Fruit fly (Drosophila melanogaster) whole organism, embryonic: ENCODE measurements around the gene CG14965.

Experiments used
- Asciz ChIP-seq: fragments of 200-800 bp; sonication (Bioruptor generic); optimal IDR thresholded peaks from 2 replicates; lab custom pipeline; 2017; ENCODE audit warnings: missing biosample characterization, mild to moderate bottlenecking, missing genetic modification characterization, missing genetic modification reagents
- BEAF-32 ChIP-seq: fragments of 200-800 bp; sonication (Bioruptor generic); optimal IDR thresholded peaks from 3 replicates; lab custom pipeline; 2017; ENCODE audit warnings: missing biosample characterization, missing genetic modification characterization, mild to moderate bottlenecking, moderate library complexity, missing genetic modification reagents
- Bteb2 ChIP-seq: fragments of 200-800 bp; sonication (Bioruptor generic); optimal IDR thresholded peaks from 2 replicates; lab custom pipeline; 2016; ENCODE audit warnings: missing biosample characterization, missing genetic modification characterization
- CG10274 ChIP-seq: fragments of 200-800 bp; sonication (Bioruptor generic); optimal IDR thresholded peaks from 3 replicates; lab custom pipeline; 2017; ENCODE audit warnings: missing biosample characterization, mild to moderate bottlenecking, missing genetic modification characterization
- CG10543 ChIP-seq: fragments of 200-800 bp; sonication (Bioruptor generic); optimal IDR thresholded peaks from 3 replicates; lab custom pipeline; 2017; ENCODE audit warnings: missing biosample characterization, mild to moderate bottlenecking, missing genetic modification characterization, moderate library complexity
- CG11085 ChIP-seq: fragments of 200-800 bp; sonication (Bioruptor generic); IDR thresholded peaks from 2 replicates; pipeline ENCODE4 v1.3.6; 2022; ENCODE audit warnings: missing biosample characterization, missing genetic modification characterization
- CG11247 ChIP-seq: fragments of 200-800 bp; sonication (Bioruptor generic); IDR thresholded peaks from 2 replicates; pipeline ENCODE4 v1.3.6; 2022; ENCODE audit warnings: missing biosample characterization, missing genetic modification characterization
- CG11723 ChIP-seq: fragments of 200-800 bp; sonication (Bioruptor generic); optimal IDR thresholded peaks from 2 replicates; lab custom pipeline; 2017; ENCODE audit warnings: missing biosample characterization, mild to moderate bottlenecking, missing genetic modification characterization
- CG1603 ChIP-seq: fragments of 200-800 bp; sonication (Bioruptor generic); optimal IDR thresholded peaks from 2 replicates; lab custom pipeline; 2019; ENCODE audit warnings: missing biosample characterization, mild to moderate bottlenecking, missing genetic modification characterization, moderate library complexity
- CG17612 ChIP-seq: fragments of 200-800 bp; sonication (Bioruptor generic); IDR thresholded peaks from 2 replicates; pipeline ENCODE4 v1.3.6; 2022; ENCODE audit warnings: missing biosample characterization, missing genetic modification characterization
- CG18599 ChIP-seq: fragments of 200-800 bp; sonication (Bioruptor generic); optimal IDR thresholded peaks from 3 replicates; lab custom pipeline; 2017; ENCODE audit warnings: missing biosample characterization, missing genetic modification characterization, mild to moderate bottlenecking, moderate library complexity, missing genetic modification reagents
- CG2875 ChIP-seq: fragments of 200-800 bp; sonication (Bioruptor generic); optimal IDR thresholded peaks from 2 replicates; lab custom pipeline; 2017; ENCODE audit warnings: missing biosample characterization, mild to moderate bottlenecking, missing genetic modification characterization, missing genetic modification reagents
- CG3065 ChIP-seq: fragments of 200-800 bp; sonication (Bioruptor generic); optimal IDR thresholded peaks from 2 replicates; lab custom pipeline; 2016; ENCODE audit warnings: missing biosample characterization, missing genetic modification characterization
- CG32532 ChIP-seq: fragments of 200-800 bp; sonication (Bioruptor generic); IDR thresholded peaks from 2 replicates; pipeline ENCODE4 v1.3.6; 2022; ENCODE audit warnings: missing biosample characterization, missing genetic modification characterization
- CG3726 ChIP-seq: fragments of 200-800 bp; sonication (Bioruptor generic); IDR thresholded peaks from 3 replicates; pipeline ENCODE4, ENCODE4 v1.3.6; 2022; ENCODE audit warnings: missing biosample characterization, missing genetic modification characterization
- CG4424 ChIP-seq: fragments of 200-800 bp; sonication (Bioruptor generic); optimal IDR thresholded peaks from 3 replicates; lab custom pipeline; 2016; ENCODE audit warnings: missing biosample characterization, missing genetic modification characterization
- CG4730 ChIP-seq: fragments of 200-800 bp; sonication (Bioruptor generic); IDR thresholded peaks from 2 replicates; pipeline ENCODE4 v1.3.6; 2022; ENCODE audit warnings: missing biosample characterization, missing genetic modification characterization
- CG6254 ChIP-seq: fragments of 200-800 bp; sonication (Bioruptor generic); optimal IDR thresholded peaks from 3 replicates; lab custom pipeline; 2017; ENCODE audit warnings: mild to moderate bottlenecking, missing biosample characterization, missing genetic modification reagents, missing genetic modification characterization
- CG6654 ChIP-seq: fragments of 200-800 bp; sonication (Bioruptor generic); optimal IDR thresholded peaks from 2 replicates; lab custom pipeline; 2017; ENCODE audit warnings: missing biosample characterization, mild to moderate bottlenecking, missing genetic modification characterization
- CG7839 ChIP-seq: fragments of 200-800 bp; sonication (Bioruptor generic); optimal IDR thresholded peaks from 3 replicates; lab custom pipeline; 2018; ENCODE audit warnings: missing biosample characterization, mild to moderate bottlenecking, missing genetic modification characterization, moderate library complexity
- CG9797 ChIP-seq: fragments of 200-800 bp; sonication (Bioruptor generic); optimal IDR thresholded peaks from 3 replicates; lab custom pipeline; 2018; ENCODE audit warnings: missing biosample characterization, mild to moderate bottlenecking, missing genetic modification characterization
- Camta ChIP-seq: fragments of 200-800 bp; sonication (Bioruptor generic); optimal IDR thresholded peaks from 2 replicates; lab custom pipeline; 2016; ENCODE audit warnings: missing biosample characterization, missing genetic modification characterization
- Chrac-16 ChIP-seq: fragments of 200-800 bp; sonication (Bioruptor generic); optimal IDR thresholded peaks from 3 replicates; lab custom pipeline; 2016; ENCODE audit warnings: missing biosample characterization, missing genetic modification characterization
- D19B ChIP-seq: fragments of 200-800 bp; sonication (Bioruptor generic); optimal IDR thresholded peaks from 2 replicates; lab custom pipeline; 2017; ENCODE audit warnings: missing biosample characterization, mild to moderate bottlenecking, missing genetic modification characterization
- Doc3 ChIP-seq: fragments of 200-800 bp; sonication (Bioruptor generic); IDR thresholded peaks from 3 replicates; pipeline ENCODE4 v1.3.6; 2022; ENCODE audit warnings: missing biosample characterization, missing genetic modification characterization; ENCODE audit not compliant: partially characterized antibody
- Hr3 ChIP-seq: fragments of 200-800 bp; sonication (Bioruptor generic); optimal IDR thresholded peaks from 3 replicates; lab custom pipeline; 2016; ENCODE audit warnings: missing biosample characterization, missing genetic modification characterization
- Kr ChIP-seq: fragments of 200-800 bp; sonication (Bioruptor generic); optimal IDR thresholded peaks from 2 replicates; lab custom pipeline; 2017; ENCODE audit warnings: missing biosample characterization, mild to moderate bottlenecking, missing genetic modification characterization
- Med ChIP-seq: fragments of 200-800 bp; sonication (Bioruptor generic); peaks from one replicate; lab custom pipeline; 2016; ENCODE audit warnings: missing biosample characterization, missing genetic modification characterization, mild to moderate bottlenecking, inconsistent platforms, moderate library complexity
- NFAT ChIP-seq: fragments of 200-800 bp; sonication (Bioruptor generic); IDR thresholded peaks from 2 replicates; pipeline ENCODE4 v1.3.6; 2022; ENCODE audit warnings: missing biosample characterization, missing genetic modification characterization
- Scr ChIP-seq: fragments of 200-800 bp; sonication (Bioruptor generic); IDR thresholded peaks from 2 replicates; pipeline ENCODE4 v1.3.6; 2022; ENCODE audit warnings: missing biosample characterization, missing genetic modification characterization; ENCODE audit not compliant: partially characterized antibody
- Sin3A ChIP-seq: fragments of >200 bp; optimal IDR thresholded peaks from 2 replicates; lab custom pipeline; 2018
- ac ChIP-seq: fragments of 200-800 bp; sonication (Bioruptor generic); optimal IDR thresholded peaks from 3 replicates; lab custom pipeline; 2017; ENCODE audit warnings: missing biosample characterization, mild to moderate bottlenecking, missing genetic modification characterization
- ara ChIP-seq: fragments of 200-800 bp; sonication (Bioruptor generic); IDR thresholded peaks from 2 replicates; pipeline ENCODE4 v1.3.6; 2022; ENCODE audit warnings: missing biosample characterization, missing genetic modification characterization
- bigmax ChIP-seq: fragments of 200-800 bp; sonication (Bioruptor generic); optimal IDR thresholded peaks from 2 replicates; lab custom pipeline; 2018; ENCODE audit warnings: missing biosample characterization, mild to moderate bottlenecking, missing genetic modification characterization
- bowl ChIP-seq: fragments of 200-800 bp; sonication (Bioruptor generic); IDR thresholded peaks from 2 replicates; pipeline ENCODE4 v1.3.6; 2022; ENCODE audit warnings: missing biosample characterization, missing genetic modification characterization
- ftz-f1 ChIP-seq: fragments of 200-800 bp; sonication (Bioruptor generic); optimal IDR thresholded peaks from 2 replicates; lab custom pipeline; 2016; ENCODE audit warnings: missing biosample characterization, missing genetic modification characterization
- jing ChIP-seq: fragments of 200-800 bp; sonication (Bioruptor generic); optimal IDR thresholded peaks from 2 replicates; lab custom pipeline; 2018; ENCODE audit warnings: missing biosample characterization, mild to moderate bottlenecking, missing genetic modification characterization
- lilli ChIP-seq: fragments of 200-800 bp; sonication (Bioruptor generic); optimal IDR thresholded peaks from 3 replicates; lab custom pipeline; 2016; ENCODE audit warnings: missing biosample characterization, missing genetic modification characterization
- lmd ChIP-seq: fragments of 200-800 bp; sonication (Bioruptor generic); IDR thresholded peaks from 2 replicates; pipeline ENCODE4 v1.3.6; 2022; ENCODE audit warnings: missing biosample characterization, missing genetic modification characterization
- mam ChIP-seq: fragments of 200-800 bp; sonication (Bioruptor generic); optimal IDR thresholded peaks from 3 replicates; lab custom pipeline; 2016; ENCODE audit warnings: missing biosample characterization, missing genetic modification characterization
- pros ChIP-seq: fragments of 200-800 bp; sonication (Bioruptor generic); optimal IDR thresholded peaks from 3 replicates; lab custom pipeline; 2019; ENCODE audit warnings: missing biosample characterization, mild to moderate bottlenecking, missing genetic modification characterization, moderate library complexity
- psq ChIP-seq: fragments of 200-800 bp; sonication (Bioruptor generic); optimal IDR thresholded peaks from 2 replicates; lab custom pipeline; 2017; ENCODE audit warnings: missing biosample characterization, missing genetic modification characterization
- ranshi ChIP-seq: fragments of 200-800 bp; sonication (Bioruptor generic); IDR thresholded peaks from 2 replicates; pipeline ENCODE4 v1.3.6; 2022; ENCODE audit warnings: missing biosample characterization, missing genetic modification characterization
- ro ChIP-seq: fragments of 200-800 bp; sonication (Bioruptor generic); IDR thresholded peaks from 2 replicates; pipeline ENCODE4 v1.3.6; 2022; ENCODE audit warnings: missing biosample characterization, missing genetic modification characterization
- salm ChIP-seq: fragments of 200-800 bp; sonication (Bioruptor generic); optimal IDR thresholded peaks from 2 replicates; lab custom pipeline; 2018; ENCODE audit warnings: missing biosample characterization, mild to moderate bottlenecking, missing genetic modification characterization
- slp2 ChIP-seq: fragments of 200-800 bp; sonication (Bioruptor generic); optimal IDR thresholded peaks from 2 replicates; lab custom pipeline; 2016; ENCODE audit warnings: missing biosample characterization, missing genetic modification characterization
- sug ChIP-seq: fragments of 200-800 bp; optimal IDR thresholded peaks from 2 replicates; lab custom pipeline; 2019; ENCODE audit warnings: missing biosample characterization, mild to moderate bottlenecking, missing genetic modification characterization, moderate library complexity
- twi ChIP-seq: fragments of 200-800 bp; optimal IDR thresholded peaks from 2 replicates; lab custom pipeline; 2019; ENCODE audit warnings: missing biosample characterization, mild to moderate bottlenecking, missing genetic modification characterization, moderate library complexity
- wdn ChIP-seq: fragments of 200-800 bp; sonication (Bioruptor generic); IDR thresholded peaks from 2 replicates; pipeline ENCODE4 v1.3.6; 2022; ENCODE audit warnings: missing biosample characterization, missing genetic modification characterization
- zen ChIP-seq: fragments of 200-800 bp; sonication (Bioruptor generic); optimal IDR thresholded peaks from 3 replicates; lab custom pipeline; 2018; ENCODE audit warnings: missing biosample characterization, mild to moderate bottlenecking, missing genetic modification characterization, moderate library complexity
- zf30C ChIP-seq: fragments of 200-800 bp; sonication (Bioruptor generic); optimal IDR thresholded peaks from 3 replicates; lab custom pipeline; 2018; ENCODE audit warnings: missing biosample characterization, mild to moderate bottlenecking, missing genetic modification characterization

The CG14965 gene

dm6 chr3L:3192912-3193311, 621 bp upstream of the CG14965 start, which contains the start of gene Hsp83 (continued):
- TF ChIP-seq ara (GFP tag; lab: Robert Waterston, UW) (peak; percentile 89), CG18599 (GFP tag; lab: Kevin White, UChicago) (peak; percentile 99), salm (tag; lab: Kevin White, UChicago) (peak; percentile 89), CG2875 (GFP tag; lab: Kevin White, UChicago) (peak; percentile 97), CG11247 (GFP tag; lab: Robert Waterston, UW) (peak; percentile 95), bowl (GFP tag; lab: Robert Waterston, UW) (peak; percentile 81; the same call in 1 of the 2 replicates), Kr (peak; percentile 94), CG1603 (tag; lab: Kevin White, UChicago) (peak; percentile 95), mam (GFP tag; lab: Kevin White, UChicago) (peak; percentile 79), Doc3 (no peak), Chrac-16 (GFP tag; lab: Kevin White, UChicago) (peak; percentile 79), Asciz (peak; percentile 97), psq (GFP tag; lab: Kevin White, UChicago) (peak; percentile 78), ro (GFP tag; lab: Robert Waterston, UW) (peak; percentile 40; the same call in 1 of the 2 replicates), CG3065 (GFP tag; lab: Kevin White, UChicago) (peak; percentile 94), Hr3 (GFP tag; lab: Kevin White, UChicago) (peak; percentile 73), CG7839 (peak; percentile 91), lmd (GFP tag; lab: Robert Waterston, UW) (peak; percentile 80), CG32532 (GFP tag; lab: Robert Waterston, UW) (peak; percentile 95), ftz-f1 (GFP tag; lab: Kevin White, UChicago) (peak; percentile 80), wdn (GFP tag; lab: Robert Waterston, UW) (peak; percentile 90), NFAT (GFP tag; lab: Robert Waterston, UW) (peak; percentile 96), CG4730 (GFP tag; lab: Robert Waterston, UW) (peak; percentile 77; the same call in 1 of the 2 replicates), BEAF-32 (no peak), zen (tag; lab: Kevin White, UChicago) (peak; percentile 66), jing (peak; percentile 79), CG6254 (GFP tag; lab: Kevin White, UChicago) (peak; percentile 95), bigmax (peak; percentile 91), CG10543 (peak; percentile 100), Camta (GFP tag; lab: Kevin White, UChicago) (peak; percentile 92), Sin3A (lab: Kevin White, UChicago) (no peak), CG4424 (GFP tag; lab: Kevin White, UChicago) (peak; percentile 91), sug (tag; lab: Kevin White, UChicago) (peak; percentile 92), ac (peak; percentile 93), ranshi (GFP tag; lab: Robert Waterston, UW) (peak; percentile 92), CG9797 (GFP tag; lab: Kevin White, UChicago) (peak; percentile 76), CG6654 (peak; percentile 84), CG10274 (peak; percentile 93), CG17612 (peak; percentile 85), pros (peak; percentile 82), lilli (GFP tag; lab: Kevin White, UChicago) (peak; percentile 88), Med (GFP tag; lab: Kevin White, UChicago) (peak; percentile 100), D19B (GFP tag; lab: Kevin White, UChicago) (peak; percentile 87), Bteb2 (GFP tag; lab: Kevin White, UChicago) (peak; percentile 90), zf30C (peak; percentile 84), slp2 (GFP tag; lab: Kevin White, UChicago) (peak; percentile 91), twi (tag; lab: Kevin White, UChicago) (peak; percentile 76), CG11085 (peak; percentile 87), CG11723 (GFP tag; lab: Kevin White, UChicago) (peak; percentile 98), Scr (GFP tag; lab: Robert Waterston, UW) (no peak), CG3726 (GFP tag; lab: Robert Waterston, UW) (peak; percentile 90)
